Fruit fly (Drosophila melanogaster): ENCODE data around the gene CG10301.

Gene CG10301

dm6 chr3R:23700304-23700767 is 9.6 kb upstream of the CG10301 start, which contains the start of the genes CG31468 and Gba1a:
CG31468 (minus strand) TSS chr3R:23700354.
Gba1a (plus strand) TSS chr3R:23700621.
- TF ChIP-seq Clk (GFP tag; optimal IDR thresholded peaks at IDR 0.05) = no peak

- no peak for TF ChIP-seq CG33017 (tag; optimal IDR thresholded peaks at IDR 0.05)
- TF ChIP-seq Clk (GFP tag; optimal IDR thresholded peaks at IDR 0.05) = no peak
- TF ChIP-seq cic (GFP tag; optimal IDR thresholded peaks at IDR 0.05) = no peak
- no peak for TF ChIP-seq tj (GFP tag; optimal IDR thresholded peaks at IDR 0.05)
- TF ChIP-seq Crg-1 (GFP tag; optimal IDR thresholded peaks at IDR 0.05) = no peak
- TF ChIP-seq CG11617 (GFP tag; optimal IDR thresholded peaks at IDR 0.05) = no peak
These were observed 7.5 kb upstream of the CG10301 start, which contains the start of gene Qsox4 for dm6 chr3R:23702461-23702860. Qsox4 (plus strand) TSS chr3R:23702761.

- TF ChIP-seq ovo (GFP tag; optimal IDR thresholded peaks at IDR 0.05) (no peak), CG11617 (GFP tag; optimal IDR thresholded peaks at IDR 0.05) (no peak), Clk (GFP tag; optimal IDR thresholded peaks at IDR 0.05) (no peak), CG7045 (GFP tag; optimal IDR thresholded peaks at IDR 0.05) (no peak), cnc (optimal IDR thresholded peaks at IDR 0.05) (no peak), bab1 (GFP tag; optimal IDR thresholded peaks at IDR 0.05) (no peak), Crg-1 (GFP tag; optimal IDR thresholded peaks at IDR 0.05) (no peak), kay (GFP tag; ENCODE audit: borderline replicate concordance) (no peak), tj (GFP tag; optimal IDR thresholded peaks at IDR 0.05) (no peak), Hr96 (GFP tag; optimal IDR thresholded peaks at IDR 0.05) (no peak)
These were observed 5.5 kb upstream of the CG10301 start, which contains the start of gene Gba1b for dm6 chr3R:23704383-23705033. Gba1b (plus strand) TSS chr3R:23704804.

- peak; percentile 53 for TF ChIP-seq cic (GFP tag; optimal IDR thresholded peaks at IDR 0.05)
- TF ChIP-seq CG14711 (tag; optimal IDR thresholded peaks at IDR 0.05) = no peak
- TF ChIP-seq CG12768 (GFP tag; optimal IDR thresholded peaks at IDR 0.05) = peak; percentile 7
- TF ChIP-seq pad (GFP tag; optimal IDR thresholded peaks at IDR 0.05) = no peak
- no peak for TF ChIP-seq cnc (optimal IDR thresholded peaks at IDR 0.05)
- TF ChIP-seq CG7045 (GFP tag; optimal IDR thresholded peaks at IDR 0.05) = no peak
- no peak for TF ChIP-seq CG5204 (GFP tag; optimal IDR thresholded peaks at IDR 0.05)
These were observed 1.2 kb downstream of the CG10301 start, which contains the start of gene CG10300 for dm6 chr3R:23711195-23711594. CG10300 (plus strand) TSS chr3R:23711527.

- TF ChIP-seq ovo (GFP tag; optimal IDR thresholded peaks at IDR 0.05) = no peak
- no peak for TF ChIP-seq Crg-1 (GFP tag; optimal IDR thresholded peaks at IDR 0.05)
- TF ChIP-seq tj (GFP tag; optimal IDR thresholded peaks at IDR 0.05) = peak; percentile 11
- TF ChIP-seq CG1620 (GFP tag; optimal IDR thresholded peaks at IDR 0.05) = no peak
- no peak for TF ChIP-seq pad (GFP tag; optimal IDR thresholded peaks at IDR 0.05)
- no peak for TF ChIP-seq CG11617 (GFP tag; optimal IDR thresholded peaks at IDR 0.05)
- TF ChIP-seq CG7101 (tag; optimal IDR thresholded peaks at IDR 0.05) = no peak
- no peak for TF ChIP-seq toe (GFP tag; optimal IDR thresholded peaks at IDR 0.05)
- no peak for TF ChIP-seq cnc (optimal IDR thresholded peaks at IDR 0.05)
- peak; percentile 22 for TF ChIP-seq CG14711 (tag; optimal IDR thresholded peaks at IDR 0.05)
- no peak for TF ChIP-seq Clk (GFP tag; optimal IDR thresholded peaks at IDR 0.05)
- TF ChIP-seq Hr96 (GFP tag; optimal IDR thresholded peaks at IDR 0.05) = no peak
- peak; percentile 4 for TF ChIP-seq bab1 (GFP tag; optimal IDR thresholded peaks at IDR 0.05)
- TF ChIP-seq CG5204 (GFP tag; optimal IDR thresholded peaks at IDR 0.05) = no peak
- no peak for TF ChIP-seq CG33017 (tag; optimal IDR thresholded peaks at IDR 0.05)
- no peak for TF ChIP-seq Mnt (GFP tag; optimal IDR thresholded peaks at IDR 0.05)
- no peak for TF ChIP-seq CG12768 (GFP tag; optimal IDR thresholded peaks at IDR 0.05)
These were observed 3.9 kb downstream of the CG10301 start for dm6 chr3R:23713901-23714300.

- TF ChIP-seq kay (GFP tag; ENCODE audit: borderline replicate concordance) = peak; percentile 47
- no peak for TF ChIP-seq CG5204 (GFP tag; optimal IDR thresholded peaks at IDR 0.05)
These were observed 4.9 kb downstream of the CG10301 start for dm6 chr3R:23714852-23715251.

- TF ChIP-seq bab1 (GFP tag; optimal IDR thresholded peaks at IDR 0.05) (no peak), Crg-1 (GFP tag; optimal IDR thresholded peaks at IDR 0.05) (no peak), CG11617 (GFP tag; optimal IDR thresholded peaks at IDR 0.05) (no peak), Clk (GFP tag; optimal IDR thresholded peaks at IDR 0.05) (no peak), kay (GFP tag; ENCODE audit: borderline replicate concordance) (no peak), cnc (optimal IDR thresholded peaks at IDR 0.05) (no peak), Mnt (GFP tag; optimal IDR thresholded peaks at IDR 0.05) (no peak), tj (GFP tag; optimal IDR thresholded peaks at IDR 0.05) (no peak), CG5204 (GFP tag; optimal IDR thresholded peaks at IDR 0.05) (no peak), CG14711 (tag; optimal IDR thresholded peaks at IDR 0.05) (no peak), toe (GFP tag; optimal IDR thresholded peaks at IDR 0.05) (no peak), pad (GFP tag; optimal IDR thresholded peaks at IDR 0.05) (no peak)
These were observed 8.5 kb downstream of the CG10301 start, which contains the start of gene nau for dm6 chr3R:23718297-23718941. nau (minus strand) TSS chr3R:23718357.
